Worm (Caenorhabditis elegans) whole organism, L1 larva: ENCODE results near the gene T26C12.2.

Source experiments
- F16B12.6 ChIP-seq: fragments of 150-350 bp; optimal IDR thresholded peaks from 2 replicates; lab custom pipeline; 2014; ENCODE audit warnings: missing biosample characterization, missing genetic modification characterization
- Y116A8C.19 ChIP-seq: sonication (generic microtip); optimal IDR thresholded peaks from 2 replicates; lab custom pipeline; 2016; ENCODE audit warnings: missing compliant biosample characterization, missing genetic modification characterization, borderline replicate concordance
- aha-1 ChIP-seq: fragments of 150-350 bp; optimal IDR thresholded peaks from 2 replicates; lab custom pipeline; 2014; ENCODE audit warnings: missing biosample characterization, missing genetic modification characterization
- dpl-1 ChIP-seq, 3 experiments: fragments of 150-350 bp in 2 of 3; sonication (generic microtip) in 1 of 3; optimal IDR thresholded peaks; 2 replicates each; lab custom pipeline; 2014 to 2017; ENCODE audit warnings: missing biosample characterization in 3 of 3, missing genetic modification characterization in 3 of 3, missing genetic modification reagents in 3 of 3
- efl-1 ChIP-seq, 4 experiments: fragments of 150-350 bp; optimal IDR thresholded peaks in 3 of 4; peaks in 1 of 4; 1 replicate in 1 of 4; 2 replicates in 3 of 4; lab custom pipeline; 2014; ENCODE audit warnings: missing biosample characterization in 2 of 4, missing genetic modification characterization in 2 of 4, missing genetic modification reagents in 2 of 4
- elt-3 ChIP-seq, 6 experiments: fragments of 150-350 bp in 1 of 6; sonication (generic microtip); optimal IDR thresholded peaks; 2 replicates each; lab custom pipeline; 2017 to 2018; ENCODE audit warnings: missing biosample characterization in 6 of 6, missing genetic modification characterization in 6 of 6, inconsistent platforms in 1 of 6
- irx-1 ChIP-seq: sonication (generic microtip); optimal IDR thresholded peaks from 2 replicates; lab custom pipeline; 2016; ENCODE audit warnings: missing genetic modification characterization, missing compliant biosample characterization
- jun-1 ChIP-seq: fragments of 150-350 bp; optimal IDR thresholded peaks from 2 replicates; lab custom pipeline; 2014; ENCODE audit warnings: missing biosample characterization, missing genetic modification reagents, missing genetic modification characterization
- nhr-237 ChIP-seq: fragments of 150-350 bp; optimal IDR thresholded peaks from 2 replicates; lab custom pipeline; 2014; ENCODE audit warnings: missing biosample characterization, missing genetic modification characterization
- nhr-85 ChIP-seq: sonication (generic microtip); peaks from one replicate; lab custom pipeline; 2016; ENCODE audit warnings: missing genetic modification characterization, inconsistent platforms, missing compliant biosample characterization
- snu-23 ChIP-seq: sonication (generic microtip); optimal IDR thresholded peaks from 2 replicates; lab custom pipeline; 2016; ENCODE audit warnings: missing genetic modification characterization, missing compliant biosample characterization
- sptf-1 ChIP-seq: fragments of 150-350 bp; optimal IDR thresholded peaks from 2 replicates; lab custom pipeline; 2014; ENCODE audit warnings: missing biosample characterization, missing genetic modification characterization
- zag-1 ChIP-seq: fragments of 150-350 bp; optimal IDR thresholded peaks from 2 replicates; lab custom pipeline; 2014; ENCODE audit warnings: missing biosample characterization, missing genetic modification characterization

The T26C12.2 gene

DNA sequence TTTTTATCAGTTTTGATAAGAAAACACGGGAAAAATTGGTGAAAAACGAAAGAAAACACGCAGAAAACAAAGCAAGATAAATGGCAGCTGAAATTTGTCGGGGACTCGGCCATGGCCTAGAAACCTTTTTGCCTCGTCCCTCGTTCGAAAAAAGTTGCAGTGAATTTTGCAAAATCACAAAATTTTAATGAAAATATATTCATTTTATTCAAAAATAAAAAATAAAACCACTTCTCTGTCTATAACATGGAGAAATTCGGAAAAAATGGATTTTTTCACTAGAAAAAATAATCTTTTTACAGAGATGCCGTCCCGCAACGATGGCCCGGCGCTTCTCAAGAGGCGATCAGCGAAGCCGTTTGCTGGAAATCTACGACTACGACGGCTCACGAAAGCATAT, 43.4 kb downstream of the T26C12.2 start, which contains the start of gene Y67D8A.2:
Gene Y67D8A.2, plus strand, starts transcription at position 301 of the 400 bp plus-strand sequence.
- no peak for TF ChIP-seq F16B12.6 (tag; lab: Kevin White, UChicago)
- no peak for TF ChIP-seq snu-23 (GFP tag; lab: Kevin White, UChicago)
- no peak for TF ChIP-seq Y116A8C.19 (tag; lab: Kevin White, UChicago)
- no peak for TF ChIP-seq irx-1 (tag; lab: Kevin White, UChicago)
- TF ChIP-seq nhr-237 (tag; lab: Kevin White, UChicago): no peak
- TF ChIP-seq zag-1 (tag; lab: Kevin White, UChicago): no peak
- TF ChIP-seq aha-1 (tag; lab: Kevin White, UChicago): no peak
- no peak for TF ChIP-seq dpl-1 (GFP tag; optimal IDR thresholded peaks at IDR 0.05; lab: Kevin White, UChicago)
- TF ChIP-seq jun-1 (tag; lab: Kevin White, UChicago): no peak
- TF ChIP-seq efl-1 (optimal IDR thresholded peaks at IDR 0.05; lab: Kevin White, UChicago): no peak
- no peak for TF ChIP-seq efl-1 (GFP tag; optimal IDR thresholded peaks at IDR 0.05 in 1 of 2; lab: Kevin White, UChicago)
- TF ChIP-seq nhr-85 (tag; lab: Kevin White, UChicago): no peak

DNA sequence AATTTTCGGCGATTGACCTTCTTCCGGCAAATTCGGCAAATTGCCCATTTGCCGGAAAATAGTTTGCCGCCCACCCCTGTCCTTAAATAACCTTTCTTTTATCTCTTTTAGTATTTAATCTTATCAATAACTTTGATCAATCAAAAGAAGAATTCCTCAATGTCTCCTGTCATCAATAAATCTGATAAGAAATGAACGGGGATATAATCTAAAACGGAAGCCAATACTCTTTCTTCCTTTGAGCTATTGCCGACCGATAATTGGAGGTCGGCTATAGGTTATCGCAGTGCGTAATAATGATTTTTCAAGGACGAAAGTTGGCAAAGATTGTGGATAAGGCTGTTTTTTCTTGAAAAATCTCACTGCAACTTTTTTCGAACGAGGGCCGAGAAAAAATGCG, 44.4 kb downstream of the T26C12.2 start:
- TF ChIP-seq elt-3 (tag; optimal IDR thresholded peaks at IDR 0.05; lab: Kevin White, UChicago) (peak in 1 of 6 experiments; percentile 15), sptf-1 (no peak)
